Worm (Caenorhabditis elegans): ENCODE measurements around the gene jmjd-3.3.

- TF ChIP-seq unc-39 (tag; optimal IDR thresholded peaks at IDR 0.05) (no peak), nhr-28 (tag; optimal IDR thresholded peaks at IDR 0.05) (no peak), snpc-4 (tag; optimal IDR thresholded peaks at IDR 0.05) (no peak), blmp-1 (tag; optimal IDR thresholded peaks at IDR 0.05) (no peak), lsy-2 (tag; optimal IDR thresholded peaks at IDR 0.05) (no peak), pha-4 (tag; optimal IDR thresholded peaks at IDR 0.05) (no peak), unc-62 (GFP tag; optimal IDR thresholded peaks at IDR 0.05) (no peak)
Observed at ce11 chrX:13451578-13451977, 15.4 kb downstream of the jmjd-3.3 start, which contains the start of gene F02D10.6.
